Worm (Caenorhabditis elegans): Measurements from ENCODE around the gene M01H9.2.

M01H9.2 gene

ce11 chrIV:4447367-4447766, 15.7 kb downstream of the M01H9.2 start (continued):
- TF ChIP-seq let-607 (tag; optimal IDR thresholded peaks at IDR 0.05) (no peak), lin-26 (GFP tag; IDR thresholded peaks at IDR 0.05) (peak; percentile 37; the same call in 1 of the 2 replicates), let-526 (GFP tag; IDR thresholded peaks at IDR 0.05) (no peak), ceh-27 (GFP tag; optimal IDR thresholded peaks at IDR 0.05) (no peak), mel-28 (tag; optimal IDR thresholded peaks at IDR 0.05; ENCODE audit: borderline replicate concordance) (no peak), Y53F4B.3 (GFP tag; IDR thresholded peaks at IDR 0.05) (no peak), pha-4 (tag; optimal IDR thresholded peaks at IDR 0.05) (no peak), ets-4 (GFP tag; optimal IDR thresholded peaks at IDR 0.05) (no peak), lir-1 (GFP tag; conservative IDR thresholded peaks at IDR 0.05) (no peak), snpc-1.1 (tag; optimal IDR thresholded peaks at IDR 0.05; ENCODE audit: insufficient read depth) (no peak), Y95B8A.8 (GFP tag; IDR thresholded peaks at IDR 0.05) (no peak), rcor-1 (GFP tag; IDR thresholded peaks at IDR 0.05) (peak; percentile 18; the same call in 1 of the 2 replicates), tbx-9 (tag; optimal IDR thresholded peaks at IDR 0.05; ENCODE audit: borderline replicate concordance) (no peak), lag-1 (GFP tag; IDR thresholded peaks at IDR 0.05) (no peak), egl-44 (GFP tag; IDR thresholded peaks at IDR 0.05) (no peak), madf-6 (GFP tag; IDR thresholded peaks at IDR 0.05) (peak; percentile 67), snpc-3.4 (tag; optimal IDR thresholded peaks at IDR 0.05) (no peak), lsl-1 (GFP tag; optimal IDR thresholded peaks at IDR 0.05) (peak; percentile 58), cebp-1 (GFP tag; IDR thresholded peaks at IDR 0.05) (no peak), cebp-1 (tag; optimal IDR thresholded peaks at IDR 0.05) (peak; percentile 91), T26A5.8 (tag; optimal IDR thresholded peaks at IDR 0.05) (no peak), K12H6.12 (tag; optimal IDR thresholded peaks at IDR 0.05) (no peak), aptf-3 (GFP tag; IDR thresholded peaks at IDR 0.05) (no peak), ekl-4 (GFP tag; IDR thresholded peaks at IDR 0.05) (no peak), athp-1 (tag; optimal IDR thresholded peaks at IDR 0.05) (no peak), gei-17 (GFP tag; optimal IDR thresholded peaks at IDR 0.05) (no peak), F55B11.4 (tag; optimal IDR thresholded peaks at IDR 0.05; ENCODE audit: borderline replicate concordance, insufficient read depth) (no peak), efl-1 (GFP tag; optimal IDR thresholded peaks at IDR 0.05) (no peak), D2030.7 (GFP tag; IDR thresholded peaks at IDR 0.05) (peak; percentile 44), bed-1 (GFP tag; IDR thresholded peaks at IDR 0.05) (no peak), dpff-1 (tag; optimal IDR thresholded peaks at IDR 0.05) (no peak), attf-5 (GFP tag; optimal IDR thresholded peaks at IDR 0.05) (no peak), nfya-1 (tag; optimal IDR thresholded peaks at IDR 0.05; ENCODE audit: borderline replicate concordance, insufficient read depth) (no peak), F39B2.1 (GFP tag; IDR thresholded peaks at IDR 0.05) (0 out of 2 replicates have a peak, but pooled peaks have one; percentile 12), Y79H2A.3 (GFP tag; conservative IDR thresholded peaks at IDR 0.05) (no peak), F22D6.2 (tag; optimal IDR thresholded peaks at IDR 0.05) (no peak), dox-1 (GFP tag; IDR thresholded peaks at IDR 0.05) (peak; percentile 43; the same call in 1 of the 2 replicates), F49E8.2 (tag; optimal IDR thresholded peaks at IDR 0.05; ENCODE audit: insufficient read depth) (peak; percentile 53), tbp1 (GFP tag; optimal IDR thresholded peaks at IDR 0.05) (no peak), madf-8 (GFP tag; conservative IDR thresholded peaks at IDR 0.05) (no peak), K11D2.4 (GFP tag; IDR thresholded peaks at IDR 0.05) (no peak), attf-6 (GFP tag; IDR thresholded peaks at IDR 0.05) (no peak), F23B12.7 (tag; optimal IDR thresholded peaks at IDR 0.05; ENCODE audit: insufficient read depth) (no peak), B0261.1 (tag; optimal IDR thresholded peaks at IDR 0.05) (no peak), lsy-27 (tag; optimal IDR thresholded peaks at IDR 0.05; ENCODE audit: borderline replicate concordance, insufficient read depth) (no peak), rpc-1 (optimal IDR thresholded peaks at IDR 0.05) (peak; percentile 19), rpc-1 (tag; optimal IDR thresholded peaks at IDR 0.05) (no peak), B0336.3 (GFP tag; IDR thresholded peaks at IDR 0.05) (no peak; the same call in 1 of the 2 replicates)
